Worm (Caenorhabditis elegans): Measurements from ENCODE around the gene C50B8.4.

C50B8.4 gene

DNA sequence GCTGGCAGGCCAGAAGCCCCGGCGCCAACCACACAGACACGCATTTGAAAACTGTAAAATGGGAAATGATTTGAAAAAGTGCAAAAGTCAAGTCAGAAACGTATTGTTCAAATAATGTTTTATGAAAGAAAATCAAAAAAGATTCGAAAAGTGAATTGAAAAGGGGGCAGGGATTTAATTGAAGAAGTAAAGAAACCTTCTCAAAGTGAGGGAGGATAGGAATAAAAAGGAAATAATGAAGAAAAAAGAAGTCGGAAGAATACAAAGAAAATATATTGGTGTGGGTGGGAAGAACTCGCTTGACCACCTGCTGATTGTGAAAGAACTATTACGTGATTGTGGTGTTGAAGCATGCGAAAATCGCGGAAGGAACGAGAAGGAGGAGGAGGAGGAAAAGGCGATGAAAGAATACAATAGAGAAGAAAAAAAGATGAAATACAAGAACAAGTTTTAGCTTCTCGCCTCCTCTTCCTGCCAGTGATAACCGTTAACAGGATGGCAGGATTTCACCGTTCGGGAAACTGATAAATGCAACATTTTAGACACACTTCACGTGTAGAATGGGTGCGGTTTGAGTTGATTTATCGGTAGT lies 34.9 kb downstream of the C50B8.4 start, which contains the start of gene fmo-4:
Gene fmo-4 (minus strand): TSS at position 51 of the 592 bp plus-strand sequence.
- TF ChIP-seq W03F9.2 (tag; optimal IDR thresholded peaks at IDR 0.05) (no peak), dao-5 (tag; optimal IDR thresholded peaks at IDR 0.05) (no peak), him-1 (tag; optimal IDR thresholded peaks at IDR 0.05) (no peak)

DNA sequence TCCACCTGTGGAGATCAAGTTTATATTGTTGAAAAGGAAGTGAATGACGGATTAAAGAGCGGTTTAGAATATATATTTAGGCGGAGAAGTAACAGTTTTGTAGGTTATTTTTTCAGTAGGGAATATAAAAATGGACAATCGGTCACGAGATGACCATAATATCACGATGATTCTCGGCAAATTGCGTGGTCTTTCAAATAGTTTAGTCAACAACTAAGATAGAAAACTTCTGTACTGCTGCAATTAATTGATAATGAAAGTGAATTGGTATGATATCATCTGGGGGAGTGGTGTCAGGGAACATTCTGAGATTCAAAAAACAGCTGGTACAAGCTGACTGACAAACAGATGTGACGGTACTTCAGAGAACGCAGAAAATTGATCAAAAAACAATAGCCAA lies 36.7 kb downstream of the C50B8.4 start:
- no peak for TF ChIP-seq dao-5 (tag; optimal IDR thresholded peaks at IDR 0.05)
- TF ChIP-seq him-1 (tag; optimal IDR thresholded peaks at IDR 0.05), result no peak
- no peak for TF ChIP-seq W03F9.2 (tag; optimal IDR thresholded peaks at IDR 0.05)

DNA sequence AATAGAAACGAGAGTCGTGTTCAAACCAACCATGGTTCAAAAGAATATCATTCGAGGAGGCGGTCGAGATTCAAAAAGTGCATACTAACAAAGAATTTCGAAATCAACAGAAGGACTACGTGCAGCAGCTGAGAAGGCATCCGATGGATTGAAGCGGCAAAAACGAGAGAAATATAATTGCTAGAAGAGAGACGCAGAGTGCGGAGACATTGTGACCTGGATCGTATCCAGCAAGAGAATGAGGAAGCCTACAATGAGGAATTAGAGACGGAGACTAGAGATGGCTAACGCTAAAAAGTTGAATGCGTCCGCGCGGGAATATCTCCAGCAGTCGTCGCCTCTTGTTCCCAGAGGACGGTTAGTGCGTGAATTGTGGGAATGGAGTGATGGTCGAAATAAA lies 38.0 kb downstream of the C50B8.4 start:
- TF ChIP-seq W03F9.2 (tag; optimal IDR thresholded peaks at IDR 0.05) (no peak), dao-5 (tag; optimal IDR thresholded peaks at IDR 0.05) (no peak), him-1 (tag; optimal IDR thresholded peaks at IDR 0.05) (no peak)

DNA sequence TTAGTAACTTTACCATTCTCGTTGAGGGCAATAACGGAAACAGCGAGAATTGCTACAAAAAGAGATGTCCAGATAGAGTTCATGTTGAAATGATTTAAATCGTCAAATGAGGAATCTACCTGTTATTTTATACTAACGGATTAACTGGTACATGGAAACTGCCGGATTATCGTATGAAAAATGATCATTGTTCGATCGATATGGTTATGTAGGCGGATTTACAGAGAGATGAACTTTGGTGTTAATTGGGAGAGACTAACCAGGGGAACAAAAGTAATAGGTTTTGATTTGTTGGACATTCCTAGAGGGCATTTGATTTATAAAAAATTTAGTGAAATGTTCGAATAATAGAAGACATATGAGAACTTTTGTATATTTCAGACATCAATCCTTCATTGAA lies 40.0 kb downstream of the C50B8.4 start, which contains the start of gene spig-9:
Gene spig-9 (minus strand): TSS at position 101 of the 400 bp plus-strand sequence.
- TF ChIP-seq W03F9.2 (tag; optimal IDR thresholded peaks at IDR 0.05) (no peak), dao-5 (tag; optimal IDR thresholded peaks at IDR 0.05) (no peak), him-1 (tag; optimal IDR thresholded peaks at IDR 0.05) (no peak)

DNA sequence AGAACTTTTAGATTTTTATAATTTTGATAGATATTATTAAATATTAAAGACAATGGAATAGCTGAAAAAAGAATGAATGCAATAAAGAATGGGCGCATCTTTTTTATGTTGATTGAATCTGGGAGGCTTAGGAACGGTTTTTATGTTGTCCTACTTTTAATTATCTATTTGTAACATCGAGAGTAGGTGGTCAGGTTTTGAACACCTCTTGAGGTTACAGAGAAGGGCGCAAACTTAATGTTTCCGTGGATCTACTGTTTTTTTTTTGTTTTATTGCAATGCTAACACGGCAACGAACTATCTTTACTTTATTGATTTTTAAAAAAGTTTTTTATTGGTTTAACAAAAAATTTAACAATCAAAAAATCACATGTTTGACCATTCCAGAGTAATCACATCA lies 42.1 kb downstream of the C50B8.4 start, which contains the start of gene F53F4.7:
Gene F53F4.7 (minus strand): TSS at position 101 of the 400 bp plus-strand sequence.
- TF ChIP-seq W03F9.2 (tag; optimal IDR thresholded peaks at IDR 0.05) (no peak), dao-5 (tag; optimal IDR thresholded peaks at IDR 0.05) (no peak), him-1 (tag; optimal IDR thresholded peaks at IDR 0.05) (no peak)

DNA sequence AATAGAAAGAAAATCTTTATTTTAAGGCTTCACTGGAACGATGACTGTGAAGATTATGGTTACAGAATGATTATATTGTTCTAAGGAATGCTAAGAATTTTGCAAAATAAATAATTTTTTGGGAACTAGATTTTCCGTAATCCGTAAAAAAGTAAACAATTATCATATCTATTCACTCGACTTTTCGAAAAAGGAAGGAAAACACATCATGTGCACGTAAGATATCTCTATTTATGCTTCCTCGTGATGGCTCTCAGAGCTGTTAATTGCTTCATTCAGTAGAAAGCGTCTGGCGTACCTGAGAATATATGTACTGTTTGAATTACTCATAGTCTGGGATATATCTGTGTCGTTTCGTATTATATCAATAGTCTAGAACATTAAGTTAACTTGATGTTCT lies 47.9 kb downstream of the C50B8.4 start, which contains the start of gene srd-11:
Gene srd-11 (minus strand): TSS at position 101 of the 400 bp plus-strand sequence.
- TF ChIP-seq W03F9.2 (tag; optimal IDR thresholded peaks at IDR 0.05) (no peak), dao-5 (tag; optimal IDR thresholded peaks at IDR 0.05) (no peak), him-1 (tag; optimal IDR thresholded peaks at IDR 0.05) (no peak)

DNA sequence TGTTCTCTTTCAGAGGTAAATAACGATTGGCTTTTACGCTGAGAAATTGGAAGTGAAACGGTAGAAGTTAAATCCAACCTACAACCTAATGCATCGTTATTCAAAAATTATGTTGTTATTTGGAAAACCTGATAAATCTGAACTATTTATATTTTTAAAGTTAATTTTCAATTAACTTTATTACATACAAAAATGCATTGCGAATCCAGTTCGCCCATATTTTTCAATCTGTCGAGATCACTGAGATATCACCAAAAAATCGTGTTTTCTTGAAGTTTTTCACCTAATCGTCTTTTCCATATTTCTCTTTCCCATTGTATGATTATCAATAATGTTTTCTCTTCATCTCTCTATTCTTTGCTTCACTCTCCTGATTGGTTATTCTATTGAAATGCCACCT lies 48.9 kb downstream of the C50B8.4 start, which contains the start of gene F53F4.15:
Gene F53F4.15 (plus strand): TSS at position 301 of the 400 bp plus-strand sequence.
- no peak for TF ChIP-seq W03F9.2 (tag; optimal IDR thresholded peaks at IDR 0.05)
- TF ChIP-seq dao-5 (tag; optimal IDR thresholded peaks at IDR 0.05), result no peak
- no peak for TF ChIP-seq him-1 (tag; optimal IDR thresholded peaks at IDR 0.05)

DNA sequence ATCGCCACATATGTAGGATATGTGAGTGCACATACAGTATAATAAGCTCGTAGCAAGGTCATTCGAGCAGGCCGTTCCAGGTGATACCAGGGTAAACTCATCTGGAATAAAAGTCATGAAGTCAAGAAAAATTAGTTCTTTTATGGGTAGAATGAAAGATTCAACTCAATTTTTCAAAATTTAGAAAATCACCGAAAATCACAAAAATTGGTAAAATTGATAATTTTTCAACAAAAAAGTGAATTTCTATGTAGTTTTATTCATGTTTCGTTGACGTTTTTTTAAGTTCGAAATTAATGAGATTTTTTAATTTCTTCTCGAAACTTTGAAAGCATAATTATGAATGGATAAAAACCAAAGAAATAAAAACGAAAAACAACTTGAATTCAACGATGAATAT lies 49.9 kb downstream of the C50B8.4 start, which contains the start of gene F53F4.16:
Gene F53F4.16 (minus strand): TSS at position 101 of the 400 bp plus-strand sequence.
- TF ChIP-seq W03F9.2 (tag; optimal IDR thresholded peaks at IDR 0.05), result no peak
- TF ChIP-seq dao-5 (tag; optimal IDR thresholded peaks at IDR 0.05), result no peak
- TF ChIP-seq him-1 (tag; optimal IDR thresholded peaks at IDR 0.05), result no peak
